Fruit fly (Drosophila melanogaster) whole organism, wandering third instar larva: ENCODE results near the gene Ppat-Dpck.

Experiments used
- Dfd ChIP-seq: fragments of >200 bp; optimal IDR thresholded peaks from 2 replicates; lab custom pipeline; 2017; ENCODE audit warnings: missing biosample characterization, missing genetic modification characterization
- GATAd ChIP-seq: sonication (Bioruptor generic); optimal IDR thresholded peaks from 2 replicates; lab custom pipeline; 2016; ENCODE audit warnings: missing biosample characterization, missing genetic modification characterization
- Hr78 ChIP-seq: fragments of >200 bp; optimal IDR thresholded peaks from 2 replicates; lab custom pipeline; 2017; ENCODE audit warnings: missing biosample characterization, missing genetic modification characterization
- Jra ChIP-seq: sonication (Bioruptor generic); optimal IDR thresholded peaks from 2 replicates; lab custom pipeline; 2016; ENCODE audit warnings: missing biosample characterization, missing genetic modification characterization
- Myc ChIP-seq: fragments of >200 bp; optimal IDR thresholded peaks from 2 replicates; lab custom pipeline; 2017
- dl ChIP-seq, 2 experiments: fragments of 175-275, 200-275 bp in 1 of 2; fragments of 200-275 bp in 1 of 2; sonication (Bioruptor generic); optimal IDR thresholded peaks; lab custom pipeline; 2018; ENCODE audit warnings: mild to moderate bottlenecking in 2 of 2, missing biosample characterization in 2 of 2, missing genetic modification characterization in 2 of 2, moderate library complexity in 2 of 2; ENCODE audit not compliant: partially characterized antibody in 2 of 2, insufficient read depth in 1 of 2
- foxo ChIP-seq, 2 experiments: fragments of 200-800 bp; sonication (Bioruptor generic); optimal IDR thresholded peaks; 2 replicates in 1 of 2; 3 replicates in 1 of 2; lab custom pipeline; 2016 to 2017; ENCODE audit warnings: missing biosample characterization in 2 of 2, missing genetic modification characterization in 2 of 2
- h ChIP-seq: fragments of 200-800 bp; sonication (Bioruptor generic); optimal IDR thresholded peaks from 3 replicates; lab custom pipeline; 2016; ENCODE audit warnings: missing biosample characterization, mild to moderate bottlenecking, missing genetic modification characterization

DNA sequence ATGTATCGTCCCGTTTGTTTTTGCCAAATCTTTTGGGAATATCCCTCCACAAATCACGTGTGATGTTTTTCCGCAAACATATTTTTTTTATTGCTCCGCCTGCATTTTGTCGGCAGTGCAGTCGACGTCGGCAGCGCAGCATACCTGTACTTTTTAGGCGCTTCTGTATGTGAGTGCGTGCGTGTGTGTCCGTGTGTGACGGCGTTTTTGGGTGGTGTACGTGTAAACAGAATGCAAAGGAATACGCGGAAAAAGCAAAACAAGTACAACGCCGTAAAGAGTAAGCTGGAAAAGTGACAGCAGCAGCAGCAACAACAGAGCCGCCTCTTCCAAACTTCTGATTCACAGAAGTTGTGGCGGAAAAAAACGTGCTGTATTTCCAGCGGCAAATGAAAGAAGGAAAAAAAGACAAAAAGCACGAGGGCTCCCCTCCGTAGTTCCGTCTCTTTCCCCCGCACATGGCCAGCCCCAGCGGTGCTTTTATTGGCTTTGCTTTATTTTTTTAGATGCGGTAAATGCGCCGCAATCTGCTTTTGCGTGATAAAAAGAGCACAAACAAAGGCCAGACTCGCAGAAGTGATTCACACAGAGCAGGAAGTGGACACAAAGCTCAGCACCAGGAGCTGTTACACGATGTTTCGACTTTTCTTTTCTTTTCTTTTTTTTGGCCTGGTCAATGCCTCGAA is 1.7 kb upstream of the Ppat-Dpck start:
- TF ChIP-seq Myc (lab: Kevin White, UChicago) = no peak
- no peak for TF ChIP-seq Hr78
- TF ChIP-seq GATAd = no peak
- TF ChIP-seq Dfd = no peak
- no peak for TF ChIP-seq dl (GFP tag; optimal IDR thresholded peaks at IDR 0.05; lab: Kevin White, UChicago; ENCODE audit: insufficient read depth in 1 of 2, partially characterized antibody in 2 of 2)
- no peak for TF ChIP-seq h
- TF ChIP-seq Jra (GFP tag; lab: Kevin White, UChicago) = no peak
- no peak for TF ChIP-seq foxo (GFP tag; optimal IDR thresholded peaks at IDR 0.05; lab: Kevin White, UChicago)
